Worm (Caenorhabditis elegans): Measurements from ENCODE around the gene dlc-2.

ce11 chrIV:12143231-12143630, 31.9 kb upstream of the dlc-2 start, which contains the start of gene B0001.5:
- TF ChIP-seq aly-1 (tag; optimal IDR thresholded peaks at IDR 0.05) (no peak), ama-1 (optimal IDR thresholded peaks at IDR 0.05) (no peak), F13C5.2 (tag; optimal IDR thresholded peaks at IDR 0.05) (no peak), B0310.2 (tag; optimal IDR thresholded peaks at IDR 0.05) (no peak), flt-1 (GFP tag; IDR thresholded peaks at IDR 0.05) (no peak), scrt-1 (GFP tag; IDR thresholded peaks at IDR 0.05) (no peak), hnd-1 (tag; optimal IDR thresholded peaks at IDR 0.05) (no peak)

Data from whole organism, early embryonic.